Worm (Caenorhabditis elegans) whole organism, late embryonic: ENCODE results near the gene F40A3.2.

ENCODE experiments used
- C38D4.7 ChIP-seq: fragments of 200-800 bp; sonication (Bioruptor generic); optimal IDR thresholded peaks from 2 replicates; lab custom pipeline; 2018; ENCODE audit warnings: mild to moderate bottlenecking, missing genetic modification characterization, moderate library complexity, missing compliant biosample characterization
- ama-1 ChIP-seq: fragments of 150-350 bp; optimal IDR thresholded peaks from 2 replicates; lab custom pipeline; 2014
- elt-2 ChIP-seq: sonication (generic microtip); optimal IDR thresholded peaks from 2 replicates; lab custom pipeline; 2016; ENCODE audit warnings: missing genetic modification reagents, missing genetic modification characterization, missing compliant biosample characterization
- elt-4 ChIP-seq: sonication (generic microtip); optimal IDR thresholded peaks from 2 replicates; lab custom pipeline; 2016; ENCODE audit warnings: missing genetic modification characterization, missing compliant biosample characterization
- pag-3 ChIP-seq: sonication (generic microtip); optimal IDR thresholded peaks from 2 replicates; lab custom pipeline; 2016; ENCODE audit warnings: missing compliant biosample characterization, missing genetic modification characterization, borderline replicate concordance
- ref-2 ChIP-seq: sonication (generic microtip); optimal IDR thresholded peaks from 2 replicates; lab custom pipeline; 2016; ENCODE audit warnings: missing genetic modification characterization, missing compliant biosample characterization
- ttx-3 ChIP-seq: sonication (generic microtip); optimal IDR thresholded peaks from 2 replicates; lab custom pipeline; 2016; ENCODE audit warnings: missing genetic modification reagents, missing genetic modification characterization, missing compliant biosample characterization

ce11 chrV:7847687-7848086 lies 31.0 kb upstream of the F40A3.2 start:
- TF ChIP-seq ama-1 (lab: Kevin White, UChicago) = no peak
- no peak for TF ChIP-seq ref-2 (tag; lab: Kevin White, UChicago)
- no peak for TF ChIP-seq ttx-3 (tag; lab: Kevin White, UChicago)
- TF ChIP-seq elt-4 (tag; lab: Kevin White, UChicago) = no peak
- TF ChIP-seq C38D4.7 = no peak
- TF ChIP-seq elt-2 (tag; lab: Kevin White, UChicago) = no peak
- TF ChIP-seq pag-3 (tag; lab: Kevin White, UChicago) = no peak
